Worm (Caenorhabditis elegans) whole organism, mixed stage, embryonic: ENCODE data around the gene R31.2.

Experiments used
- blmp-1 ChIP-seq: fragments of 150-350 bp; optimal IDR thresholded peaks from 2 replicates; lab custom pipeline; 2014; ENCODE audit warnings: missing biosample characterization, missing genetic modification characterization
- mep-1 ChIP-seq: fragments of 150-350 bp; optimal IDR thresholded peaks from 2 replicates; lab custom pipeline; 2017; ENCODE audit warnings: missing biosample characterization, missing genetic modification reagents, missing genetic modification characterization, inconsistent platforms
- unc-62 ChIP-seq: fragments of 150-350 bp; optimal IDR thresholded peaks from 2 replicates; lab custom pipeline; 2014; ENCODE audit warnings: missing biosample characterization, missing genetic modification reagents, missing genetic modification characterization

ce11 chrV:11879732-11880131 lies 37.6 kb upstream of the R31.2 start, which contains the start of gene sulp-5:
- TF ChIP-seq mep-1 (tag; lab: Kevin White, UChicago) = no peak
- no peak for TF ChIP-seq blmp-1 (tag; lab: Kevin White, UChicago)
- no peak for TF ChIP-seq unc-62 (GFP tag; lab: Kevin White, UChicago)
